Worm (Caenorhabditis elegans): ENCODE results near the gene R04D3.2.

DNA sequence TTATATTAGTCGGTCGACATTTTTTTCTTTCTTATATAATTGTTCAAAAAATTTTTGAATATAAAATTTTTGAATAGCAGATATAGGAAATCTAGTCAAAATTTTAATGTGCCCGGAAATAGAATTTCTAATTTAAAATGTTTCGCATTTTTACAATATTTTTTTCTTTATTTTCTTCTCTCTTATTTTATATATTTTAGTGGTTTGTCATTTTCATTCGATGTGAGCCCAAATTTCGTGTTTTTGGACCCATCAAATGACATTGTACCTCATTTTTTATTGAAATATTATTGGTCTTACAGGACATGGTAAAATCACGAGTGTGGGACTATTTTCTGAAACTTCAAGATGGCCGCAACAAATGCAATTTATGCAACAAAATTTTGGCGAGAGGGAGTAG lies 24.2 kb downstream of the R04D3.2 start, which contains the start of gene K09A11.1:
- TF ChIP-seq dao-5 (tag; optimal IDR thresholded peaks at IDR 0.05): no peak
- no peak for TF ChIP-seq him-1 (tag; optimal IDR thresholded peaks at IDR 0.05)
- TF ChIP-seq W03F9.2 (tag; optimal IDR thresholded peaks at IDR 0.05): no peak
